Worm (Caenorhabditis elegans) whole organism, midembryonic: ENCODE results near the gene col-120.

Experiments
- med-1 ChIP-seq: sonication (generic microtip); optimal IDR thresholded peaks from 2 replicates; lab custom pipeline; 2017; ENCODE audit warnings: missing genetic modification characterization, mild to moderate bottlenecking, missing compliant biosample characterization, antibody characterized with exemption, missing genetic modification reagents; ENCODE audit not compliant: insufficient read depth
- ztf-29 ChIP-seq: fragments of 200-800 bp; sonication (Bioruptor generic); IDR thresholded peaks from 2 replicates; pipeline ENCODE4 v1.3.6; 2022; ENCODE audit warnings: missing genetic modification reagents, missing genetic modification characterization, missing compliant biosample characterization

DNA sequence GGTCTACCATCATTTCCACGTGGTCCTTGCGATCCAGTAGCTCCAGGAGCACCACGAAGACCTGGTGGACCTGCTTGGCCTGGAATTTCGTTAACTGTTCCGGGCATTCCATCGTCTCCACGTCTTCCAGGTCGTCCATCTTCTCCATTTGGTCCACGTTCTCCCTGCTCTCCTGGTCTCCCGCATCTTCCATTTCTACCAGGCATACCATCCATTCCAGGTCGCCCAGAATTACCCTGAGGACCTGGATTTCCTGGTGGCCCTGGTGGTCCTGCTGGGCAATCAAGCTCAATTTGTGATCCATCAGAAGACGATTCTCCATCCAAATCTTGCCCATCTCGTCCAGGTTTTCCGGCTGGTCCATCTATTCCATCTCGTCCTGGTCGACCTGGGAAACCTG is 761 bp downstream of the col-120 start:
- no peak for TF ChIP-seq med-1 (GFP tag; lab: Kevin White, UChicago)
- no peak for TF ChIP-seq ztf-29 (GFP tag; lab: Robert Waterston, UW)
